Fruit fly (Drosophila melanogaster) whole organism, prepupa: Measurements from ENCODE around the gene Fas1.
A peak's percentile ranks its signal among the peaks of the same experiment; 100 is the strongest.

ENCODE experiments used
- Gug ChIP-seq: fragments of 200-800 bp; sonication (Bioruptor generic); IDR thresholded peaks from 2 replicates; pipeline ENCODE4 v1.3.6; 2022; ENCODE audit warnings: missing biosample characterization, missing genetic modification characterization
- achi ChIP-seq: fragments of 200-800 bp; sonication (Bioruptor generic); optimal IDR thresholded peaks from 3 replicates; lab custom pipeline; 2016; ENCODE audit warnings: missing biosample characterization, missing genetic modification characterization
- acj6 ChIP-seq: fragments of 200-800 bp; sonication (Bioruptor generic); optimal IDR thresholded peaks from 3 replicates; lab custom pipeline; 2016; ENCODE audit warnings: missing biosample characterization, missing genetic modification characterization
- esn ChIP-seq: fragments of 200-800 bp; sonication (Bioruptor generic); optimal IDR thresholded peaks from 2 replicates; lab custom pipeline; 2016; ENCODE audit warnings: missing biosample characterization, mild to moderate bottlenecking, missing genetic modification characterization, moderate library complexity
- fd85E ChIP-seq: fragments of 200-800 bp; sonication (Bioruptor generic); optimal IDR thresholded peaks from 3 replicates; lab custom pipeline; 2016; ENCODE audit warnings: missing biosample characterization, missing genetic modification characterization

dm6 chr3R:16655494-16656493 lies 30.8 kb downstream of the Fas1 start, which contains the start of gene modSP:
- TF ChIP-seq fd85E (GFP tag; lab: Kevin White, UChicago) (no peak), Gug (no peak; the same call in 1 of the 2 replicates), esn (peak; percentile 68), achi (peak; percentile 50), acj6 (peak; percentile 58)
